Worm (Caenorhabditis elegans): ENCODE measurements around the gene cwp-3.

Gene cwp-3

ce11 chrV:4862737-4863136, 20.1 kb downstream of the cwp-3 start, which contains the start of gene C37H5.13:
C37H5.13 (minus strand) TSS chrV:4862965.
- TF ChIP-seq lsy-2 (tag; optimal IDR thresholded peaks at IDR 0.05) (no peak), nhr-12 (tag; optimal IDR thresholded peaks at IDR 0.05) (no peak), sem-2 (GFP tag; optimal IDR thresholded peaks at IDR 0.05) (no peak), zip-8 (tag; optimal IDR thresholded peaks at IDR 0.05) (peak; percentile 43), ceh-43 (GFP tag; optimal IDR thresholded peaks at IDR 0.05) (no peak), flh-1 (GFP tag; optimal IDR thresholded peaks at IDR 0.05) (no peak), pha-4 (tag; optimal IDR thresholded peaks at IDR 0.05) (no peak), sptf-1 (tag; optimal IDR thresholded peaks at IDR 0.05) (no peak), bed-3 (GFP tag; optimal IDR thresholded peaks at IDR 0.05) (no peak)

DNA sequence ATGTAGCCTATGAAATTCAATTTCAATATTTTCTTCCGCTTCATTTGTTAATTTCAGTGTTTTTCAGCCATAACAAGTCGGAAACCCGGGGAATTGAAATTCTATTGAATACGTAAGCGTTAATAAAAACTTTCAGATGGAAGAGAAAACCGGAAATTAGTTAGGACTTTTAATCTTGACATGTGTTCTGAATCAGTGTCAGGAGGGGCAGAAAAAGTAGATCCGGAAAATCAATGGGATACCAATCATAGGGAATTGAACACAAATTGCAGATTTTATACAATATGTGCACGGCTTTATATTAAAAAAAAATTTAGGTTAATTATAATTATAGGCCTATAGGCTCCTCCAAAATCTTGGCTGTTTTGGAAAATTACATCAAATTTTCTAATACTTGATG, 21.7 kb downstream of the cwp-3 start:
- TF ChIP-seq bed-3 (GFP tag; optimal IDR thresholded peaks at IDR 0.05) (no peak), snpc-4 (tag; optimal IDR thresholded peaks at IDR 0.05) (no peak), mls-2 (tag; optimal IDR thresholded peaks at IDR 0.05) (no peak), sem-2 (GFP tag; optimal IDR thresholded peaks at IDR 0.05) (no peak), lin-32 (GFP tag; optimal IDR thresholded peaks at IDR 0.05) (no peak), ces-1 (GFP tag; optimal IDR thresholded peaks at IDR 0.05) (no peak), ceh-83 (GFP tag; optimal IDR thresholded peaks at IDR 0.05) (no peak), elt-1 (tag; optimal IDR thresholded peaks at IDR 0.05; ENCODE audit: borderline replicate concordance, insufficient read depth) (no peak), elt-3 (tag; optimal IDR thresholded peaks at IDR 0.05) (no peak), nhr-76 (tag; optimal IDR thresholded peaks at IDR 0.05) (no peak), tbx-8 (GFP tag; optimal IDR thresholded peaks at IDR 0.05) (no peak), ham-2 (GFP tag; optimal IDR thresholded peaks at IDR 0.05) (no peak), lin-13 (tag; optimal IDR thresholded peaks at IDR 0.05) (no peak)

DNA sequence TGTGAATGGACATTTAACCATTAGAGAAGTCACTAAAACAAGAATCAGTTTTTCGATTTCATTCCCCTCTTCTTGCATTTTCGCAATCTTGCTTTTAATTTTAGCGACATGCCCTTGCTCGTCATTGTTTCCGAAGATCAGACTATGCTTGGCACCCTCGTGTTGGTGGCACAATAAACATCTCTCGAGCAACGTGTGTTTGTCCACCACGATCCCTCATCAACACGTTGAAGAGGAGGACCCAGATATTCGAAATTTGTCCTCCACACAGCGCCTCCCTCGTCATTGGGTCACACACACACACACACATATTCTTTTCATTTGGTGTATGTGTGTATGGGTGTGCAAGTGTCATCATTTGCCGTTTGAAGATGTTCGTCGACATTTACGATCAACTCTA, 22.7 kb downstream of the cwp-3 start, which contains the start of gene srd-32:
srd-32 (plus strand) TSS at position 301 of the 400 bp plus-strand sequence.
- TF ChIP-seq drap-1 (GFP tag; optimal IDR thresholded peaks at IDR 0.05) (no peak), nhr-2 (tag; optimal IDR thresholded peaks at IDR 0.05) (no peak), mep-1 (tag; optimal IDR thresholded peaks at IDR 0.05) (no peak), bed-3 (GFP tag; optimal IDR thresholded peaks at IDR 0.05) (no peak), elt-3 (tag; optimal IDR thresholded peaks at IDR 0.05) (no peak), sem-2 (GFP tag; optimal IDR thresholded peaks at IDR 0.05) (no peak), cnd-1 (tag; optimal IDR thresholded peaks at IDR 0.05) (no peak), lin-32 (GFP tag; optimal IDR thresholded peaks at IDR 0.05) (no peak)

DNA sequence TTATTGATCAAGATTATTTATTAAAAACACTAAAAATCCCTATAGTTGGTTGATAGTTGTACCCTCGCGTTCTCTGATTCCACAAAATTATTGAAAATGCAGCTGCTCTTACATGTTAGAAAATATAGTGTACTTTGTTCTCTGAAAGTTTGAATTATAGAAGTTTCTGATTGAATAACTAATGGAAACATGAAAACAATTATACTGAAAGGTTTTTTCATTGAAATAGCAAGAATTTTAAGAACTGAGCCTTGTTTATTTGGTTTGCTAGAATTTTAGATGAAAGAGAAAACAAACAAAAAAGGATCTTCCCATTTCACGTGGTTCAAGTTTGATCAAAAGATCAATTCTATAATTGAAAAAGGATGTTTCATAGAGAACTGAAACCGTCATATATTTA, 24.9 kb downstream of the cwp-3 start:
- TF ChIP-seq nhr-76 (tag; optimal IDR thresholded peaks at IDR 0.05), result no peak

ce11 chrV:4868698-4869097, 26.1 kb downstream of the cwp-3 start:
- TF ChIP-seq ceh-39 (tag; optimal IDR thresholded peaks at IDR 0.05) (no peak), elt-1 (tag; optimal IDR thresholded peaks at IDR 0.05; ENCODE audit: borderline replicate concordance, insufficient read depth) (no peak), mep-1 (tag; optimal IDR thresholded peaks at IDR 0.05) (no peak), nhr-12 (tag; optimal IDR thresholded peaks at IDR 0.05) (no peak), ceh-43 (GFP tag; optimal IDR thresholded peaks at IDR 0.05) (no peak), hlh-1 (tag; optimal IDR thresholded peaks at IDR 0.05) (no peak)

DNA sequence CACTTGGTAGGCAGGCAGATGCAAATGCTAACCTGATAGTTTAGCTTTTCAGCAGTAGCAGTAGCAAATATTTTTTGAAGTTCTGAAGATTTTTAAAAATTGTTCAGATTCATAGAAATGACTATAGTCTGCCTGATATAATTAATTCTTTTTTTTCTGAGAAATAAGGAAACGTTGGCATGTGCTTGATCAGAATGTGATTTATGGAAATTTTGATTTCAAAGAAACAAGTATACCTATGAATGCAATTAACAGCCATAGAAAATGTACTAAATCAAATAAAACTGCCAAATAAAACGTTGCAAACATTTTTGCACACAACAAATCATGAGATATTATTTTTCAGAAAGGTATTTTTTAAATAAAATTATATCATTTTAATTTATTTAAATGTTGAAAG, 28.0 kb downstream of the cwp-3 start:
- TF ChIP-seq mep-1 (tag; optimal IDR thresholded peaks at IDR 0.05), result no peak
- no peak for TF ChIP-seq cnd-1 (tag; optimal IDR thresholded peaks at IDR 0.05)
- TF ChIP-seq ham-2 (GFP tag; optimal IDR thresholded peaks at IDR 0.05), result no peak
- no peak for TF ChIP-seq M03D4.4 (tag; optimal IDR thresholded peaks at IDR 0.05)
- TF ChIP-seq nhr-12 (tag; optimal IDR thresholded peaks at IDR 0.05), result no peak
- TF ChIP-seq lin-13 (tag; optimal IDR thresholded peaks at IDR 0.05), result no peak
- TF ChIP-seq unc-39 (tag; optimal IDR thresholded peaks at IDR 0.05), result no peak
- no peak for TF ChIP-seq ztf-11 (tag; optimal IDR thresholded peaks at IDR 0.05)
- no peak for TF ChIP-seq blmp-1 (tag; optimal IDR thresholded peaks at IDR 0.05)
